Worm (Caenorhabditis elegans) whole organism, L2 larva: ENCODE results near the gene F13E9.9.

Experiments used
- ceh-82 ChIP-seq: fragments of 150-350 bp; optimal IDR thresholded peaks from 2 replicates; lab custom pipeline; 2014; ENCODE audit warnings: missing biosample characterization, missing genetic modification characterization
- elt-1 ChIP-seq: fragments of 150-350 bp; optimal IDR thresholded peaks from 2 replicates; lab custom pipeline; 2014; ENCODE audit warnings: missing biosample characterization, missing genetic modification characterization
- mbf-1 ChIP-seq: sonication (generic microtip); optimal IDR thresholded peaks from 2 replicates; lab custom pipeline; 2017; ENCODE audit warnings: missing biosample characterization, missing genetic modification characterization
- nhr-77 ChIP-seq: fragments of 150-350 bp; optimal IDR thresholded peaks from 2 replicates; lab custom pipeline; 2014; ENCODE audit warnings: missing biosample characterization, missing genetic modification characterization
- skn-1 ChIP-seq: sonication (generic microtip); optimal IDR thresholded peaks from 2 replicates; lab custom pipeline; 2017; ENCODE audit warnings: missing biosample characterization, missing genetic modification characterization

ce11 chrIV:10935336-10935735 is 36.3 kb upstream of the F13E9.9 start:
- TF ChIP-seq nhr-77 (tag; lab: Kevin White, UChicago) = no peak
- no peak for TF ChIP-seq ceh-82 (tag; lab: Kevin White, UChicago)
- no peak for TF ChIP-seq mbf-1 (tag; lab: Kevin White, UChicago)
- TF ChIP-seq skn-1 (tag; lab: Kevin White, UChicago) = peak; percentile 31
- no peak for TF ChIP-seq elt-1 (tag; lab: Kevin White, UChicago)
